Worm (Caenorhabditis elegans) whole organism, midembryonic: ENCODE measurements around the gene F40G9.19.

Experiments
- T22C8.4 ChIP-seq: fragments of 200-800 bp; sonication (Bioruptor generic); IDR thresholded peaks from 2 replicates; pipeline ENCODE4 v1.3.6; 2022; ENCODE audit warnings: missing genetic modification characterization, missing compliant biosample characterization
- cog-1 ChIP-seq: sonication (generic microtip); optimal IDR thresholded peaks from 2 replicates; lab custom pipeline; 2016; ENCODE audit warnings: missing genetic modification characterization, missing compliant biosample characterization
- flt-1 ChIP-seq: fragments of 200-800 bp; sonication (Bioruptor generic); IDR thresholded peaks from 2 replicates; pipeline ENCODE4 v1.3.6; 2022; ENCODE audit warnings: missing genetic modification characterization, missing compliant biosample characterization
- klf-2 ChIP-seq: fragments of 200-800 bp; sonication (Bioruptor generic); conservative IDR thresholded peaks from 2 replicates; pipeline ENCODE4 v1.3.6; 2022; ENCODE audit warnings: missing genetic modification reagents, missing genetic modification characterization, missing compliant biosample characterization
- med-1 ChIP-seq: sonication (generic microtip); optimal IDR thresholded peaks from 2 replicates; lab custom pipeline; 2017; ENCODE audit warnings: missing genetic modification characterization, mild to moderate bottlenecking, missing compliant biosample characterization, antibody characterized with exemption, missing genetic modification reagents; ENCODE audit not compliant: insufficient read depth
- ref-1 ChIP-seq: fragments of 200-800 bp; sonication (Bioruptor generic); conservative IDR thresholded peaks from 2 replicates; pipeline ENCODE4 v1.3.6; 2022; ENCODE audit warnings: missing genetic modification reagents, missing genetic modification characterization, missing compliant biosample characterization
- tab-1 ChIP-seq: fragments of 200-800 bp; sonication (Bioruptor generic); IDR thresholded peaks from 2 replicates; pipeline ENCODE4 v1.3.6; 2022; ENCODE audit warnings: missing genetic modification characterization, missing compliant biosample characterization
- ztf-23 ChIP-seq: fragments of 200-800 bp; sonication (Bioruptor generic); IDR thresholded peaks from 2 replicates; pipeline ENCODE4 v1.3.6; 2022; ENCODE audit warnings: missing genetic modification reagents, missing genetic modification characterization, missing compliant biosample characterization
- ztf-29 ChIP-seq: fragments of 200-800 bp; sonication (Bioruptor generic); IDR thresholded peaks from 2 replicates; pipeline ENCODE4 v1.3.6; 2022; ENCODE audit warnings: missing genetic modification reagents, missing genetic modification characterization, missing compliant biosample characterization

The F40G9.19 gene

ce11 chrIII:188426-188888, 14.9 kb downstream of the F40G9.19 start, which contains the start of gene ubc-20:
Gene ubc-20 (plus strand): TSS chrIII:188838.
- no peak for TF ChIP-seq flt-1
- no peak for TF ChIP-seq cog-1 (tag; lab: Kevin White, UChicago)
- TF ChIP-seq tab-1, result no peak
- no peak for TF ChIP-seq T22C8.4 (GFP tag; lab: Robert Waterston, UW)
- TF ChIP-seq ref-1, result no peak
- TF ChIP-seq med-1, result no peak
- no peak for TF ChIP-seq klf-2 (GFP tag; lab: Robert Waterston, UW)
- no peak for TF ChIP-seq ztf-29 (GFP tag; lab: Robert Waterston, UW)
- no peak for TF ChIP-seq ztf-23

ce11 chrIII:189280-189679, 15.7 kb downstream of the F40G9.19 start:
- TF ChIP-seq ref-1 (no peak), cog-1 (tag; lab: Kevin White, UChicago) (no peak), T22C8.4 (GFP tag; lab: Robert Waterston, UW) (no peak)

ce11 chrIII:190686-191085, 17.1 kb downstream of the F40G9.19 start, which contains the start of gene cox-17:
Gene cox-17 (plus strand): TSS chrIII:190986.
- TF ChIP-seq ref-1 (no peak), tab-1 (no peak), cog-1 (tag; lab: Kevin White, UChicago) (no peak), flt-1 (no peak)

- no peak for TF ChIP-seq tab-1
- TF ChIP-seq ztf-23, result no peak
- TF ChIP-seq klf-2 (GFP tag; lab: Robert Waterston, UW), result no peak
- TF ChIP-seq cog-1 (tag; lab: Kevin White, UChicago), result no peak
- TF ChIP-seq T22C8.4 (GFP tag; lab: Robert Waterston, UW), result no peak
- no peak for TF ChIP-seq ref-1
- TF ChIP-seq med-1, result no peak
- no peak for TF ChIP-seq ztf-29 (GFP tag; lab: Robert Waterston, UW)
- no peak for TF ChIP-seq flt-1
Measured at ce11 chrIII:191803-192202, 18.2 kb downstream of the F40G9.19 start, which contains the start of gene sec-20. Gene sec-20 (plus strand): TSS chrIII:192103.

ce11 chrIII:194160-194559, 20.6 kb downstream of the F40G9.19 start, which contains the start of gene F40G9.17:
Gene F40G9.17 (plus strand): TSS chrIII:194460.
- TF ChIP-seq klf-2 (GFP tag; lab: Robert Waterston, UW) (no peak), ztf-29 (GFP tag; lab: Robert Waterston, UW) (no peak), tab-1 (no peak), T22C8.4 (GFP tag; lab: Robert Waterston, UW) (no peak), ztf-23 (no peak), cog-1 (tag; lab: Kevin White, UChicago) (no peak), med-1 (no peak), ref-1 (no peak), flt-1 (no peak)

- TF ChIP-seq T22C8.4 (GFP tag; lab: Robert Waterston, UW), result peak; percentile 95
- no peak for TF ChIP-seq ztf-23
Measured at ce11 chrIII:203953-204352, 30.4 kb downstream of the F40G9.19 start.

- TF ChIP-seq med-1 (no peak), flt-1 (no peak)
Measured at ce11 chrIII:207023-207422, 33.4 kb downstream of the F40G9.19 start, which contains the start of gene W10C4.1. Gene W10C4.1 (minus strand): TSS chrIII:207123.

- TF ChIP-seq T22C8.4 (GFP tag; lab: Robert Waterston, UW) (no peak), flt-1 (no peak), klf-2 (GFP tag; lab: Robert Waterston, UW) (no peak)
Measured at ce11 chrIII:208793-209694, 35.4 kb downstream of the F40G9.19 start.

ce11 chrIII:209695-210091, 36.1 kb downstream of the F40G9.19 start, which contains the start of gene klp-20:
Gene klp-20 (plus strand): TSS chrIII:209992.
- TF ChIP-seq ztf-29 (GFP tag; lab: Robert Waterston, UW) (no peak), med-1 (no peak), cog-1 (tag; lab: Kevin White, UChicago) (no peak), klf-2 (GFP tag; lab: Robert Waterston, UW) (no peak), T22C8.4 (GFP tag; lab: Robert Waterston, UW) (no peak), ref-1 (no peak), tab-1 (no peak), ztf-23 (no peak), flt-1 (no peak)

- no peak for TF ChIP-seq flt-1
- TF ChIP-seq ztf-23, result no peak
Measured at ce11 chrIII:211387-211786, 37.8 kb downstream of the F40G9.19 start.

- TF ChIP-seq ztf-29 (GFP tag; lab: Robert Waterston, UW) (no peak), tab-1 (no peak), cog-1 (tag; lab: Kevin White, UChicago) (no peak), klf-2 (GFP tag; lab: Robert Waterston, UW) (no peak), ztf-23 (no peak)
Measured at ce11 chrIII:220368-220767, 46.8 kb downstream of the F40G9.19 start.
